Fruit fly (Drosophila melanogaster) whole organism, embryonic: ENCODE results near the gene CG34293.

Source experiments
- B-H1 ChIP-seq: fragments of 200-800 bp; sonication (Bioruptor generic); IDR thresholded peaks from 3 replicates; pipeline ENCODE4 v1.3.6; 2022; ENCODE audit warnings: missing biosample characterization, missing genetic modification characterization
- Bdp1 ChIP-seq: fragments of 200-800 bp; sonication (Bioruptor generic); optimal IDR thresholded peaks from 3 replicates; lab custom pipeline; 2016; ENCODE audit warnings: missing biosample characterization, missing genetic modification characterization
- CG10209 ChIP-seq: fragments of 200-800 bp; sonication (Bioruptor generic); optimal IDR thresholded peaks from 3 replicates; lab custom pipeline; 2017; ENCODE audit warnings: missing biosample characterization, mild to moderate bottlenecking, missing genetic modification characterization, missing genetic modification reagents
- CG11456 ChIP-seq: fragments of 200-800 bp; sonication (Bioruptor generic); IDR thresholded peaks from 3 replicates; pipeline ENCODE4 v1.3.6; 2022; ENCODE audit warnings: missing biosample characterization, missing genetic modification characterization
- CG14441 ChIP-seq: fragments of 200-800 bp; sonication (Bioruptor generic); IDR thresholded peaks from 2 replicates; pipeline ENCODE4 v1.3.6; 2022; ENCODE audit warnings: missing biosample characterization, missing genetic modification characterization
- CG14710 ChIP-seq: fragments of 200-800 bp; sonication (Bioruptor generic); optimal IDR thresholded peaks from 3 replicates; lab custom pipeline; 2019; ENCODE audit warnings: missing biosample characterization, mild to moderate bottlenecking, missing genetic modification characterization, moderate library complexity
- CG18476 ChIP-seq: fragments of 200-800 bp; sonication (Bioruptor generic); optimal IDR thresholded peaks from 2 replicates; lab custom pipeline; 2016; ENCODE audit warnings: missing biosample characterization, mild to moderate bottlenecking, missing genetic modification characterization
- CG2202 ChIP-seq: fragments of 200-800 bp; sonication (Bioruptor generic); optimal IDR thresholded peaks from 2 replicates; lab custom pipeline; 2018; ENCODE audit warnings: missing biosample characterization, mild to moderate bottlenecking, missing genetic modification characterization
- CG3726 ChIP-seq: fragments of 200-800 bp; sonication (Bioruptor generic); IDR thresholded peaks from 3 replicates; pipeline ENCODE4, ENCODE4 v1.3.6; 2022; ENCODE audit warnings: missing biosample characterization, missing genetic modification characterization
- CG3838 ChIP-seq: fragments of 200-800 bp; sonication (Bioruptor generic); optimal IDR thresholded peaks from 3 replicates; lab custom pipeline; 2016; ENCODE audit warnings: missing biosample characterization, missing genetic modification characterization
- CG4360 ChIP-seq: fragments of 200-800 bp; sonication (Bioruptor generic); IDR thresholded peaks from 2 replicates; pipeline ENCODE4 v1.3.6; 2022; ENCODE audit warnings: missing biosample characterization, missing genetic modification characterization
- CG5245 ChIP-seq: fragments of 200-800 bp; sonication (Bioruptor generic); optimal IDR thresholded peaks from 3 replicates; lab custom pipeline; 2016; ENCODE audit warnings: missing biosample characterization, missing genetic modification characterization
- CG6654 ChIP-seq: fragments of 200-800 bp; sonication (Bioruptor generic); optimal IDR thresholded peaks from 2 replicates; lab custom pipeline; 2017; ENCODE audit warnings: missing biosample characterization, mild to moderate bottlenecking, missing genetic modification characterization
- CG6854 ChIP-seq: fragments of 200-800 bp; sonication (Bioruptor generic); optimal IDR thresholded peaks from 3 replicates; lab custom pipeline; 2017; ENCODE audit warnings: missing biosample characterization, mild to moderate bottlenecking, missing genetic modification characterization
- CG7987 ChIP-seq: fragments of 200-800 bp; sonication (Bioruptor generic); optimal IDR thresholded peaks from 2 replicates; lab custom pipeline; 2018; ENCODE audit warnings: missing biosample characterization, mild to moderate bottlenecking, missing genetic modification characterization, moderate library complexity
- CG8478 ChIP-seq: fragments of >200 bp; optimal IDR thresholded peaks from 2 replicates; lab custom pipeline; 2018
- CG9609 ChIP-seq: fragments of 200-800 bp; sonication (Bioruptor generic); optimal IDR thresholded peaks from 3 replicates; lab custom pipeline; 2016; ENCODE audit warnings: missing biosample characterization, missing genetic modification characterization
- CG9876 ChIP-seq: fragments of 200-800 bp; sonication (Bioruptor generic); optimal IDR thresholded peaks from 2 replicates; lab custom pipeline; 2016; ENCODE audit warnings: missing biosample characterization, missing genetic modification characterization
- CrebB ChIP-seq: fragments of 200-800 bp; sonication (Bioruptor generic); optimal IDR thresholded peaks from 3 replicates; lab custom pipeline; 2018; ENCODE audit warnings: missing biosample characterization, mild to moderate bottlenecking, missing genetic modification characterization
- D19A ChIP-seq: fragments of 200-800 bp; optimal IDR thresholded peaks from 3 replicates; lab custom pipeline; 2019; ENCODE audit warnings: missing biosample characterization, mild to moderate bottlenecking, missing genetic modification characterization, moderate library complexity
- Doc2 ChIP-seq: fragments of 200-800 bp; sonication (Bioruptor generic); IDR thresholded peaks from 2 replicates; pipeline ENCODE4 v1.3.6; 2022; ENCODE audit warnings: missing biosample characterization, missing genetic modification characterization
- Drgx ChIP-seq: fragments of 200-800 bp; sonication (Bioruptor generic); IDR thresholded peaks from 2 replicates; pipeline ENCODE4 v1.3.6; 2022; ENCODE audit warnings: missing biosample characterization, missing genetic modification characterization
- E2f2 ChIP-seq: fragments of 200-800 bp; sonication (Bioruptor generic); IDR thresholded peaks from 2 replicates; pipeline ENCODE4 v1.3.6; 2022; ENCODE audit warnings: missing biosample characterization, missing genetic modification characterization
- Ets97D ChIP-seq: fragments of 200-800 bp; sonication (Bioruptor generic); optimal IDR thresholded peaks from 3 replicates; lab custom pipeline; 2016; ENCODE audit warnings: missing biosample characterization, missing genetic modification characterization
- H2.0 ChIP-seq: fragments of 200-800 bp; sonication (Bioruptor generic); IDR thresholded peaks from 2 replicates; pipeline ENCODE4 v1.3.6; 2022; ENCODE audit warnings: missing biosample characterization, missing genetic modification characterization
- HLH3B ChIP-seq: fragments of 200-800 bp; sonication (Bioruptor generic); IDR thresholded peaks from 2 replicates; pipeline ENCODE4 v1.3.6; 2022; ENCODE audit warnings: missing biosample characterization, missing genetic modification characterization
- Hmr ChIP-seq: fragments of 200-800 bp; sonication (Bioruptor generic); optimal IDR thresholded peaks from 3 replicates; lab custom pipeline; 2017; ENCODE audit warnings: mild to moderate bottlenecking, missing biosample characterization, missing genetic modification reagents, missing genetic modification characterization
- Kr ChIP-seq: fragments of 200-800 bp; sonication (Bioruptor generic); optimal IDR thresholded peaks from 2 replicates; lab custom pipeline; 2017; ENCODE audit warnings: missing biosample characterization, mild to moderate bottlenecking, missing genetic modification characterization
- Med ChIP-seq: fragments of 200-800 bp; sonication (Bioruptor generic); peaks from one replicate; lab custom pipeline; 2016; ENCODE audit warnings: missing biosample characterization, missing genetic modification characterization, mild to moderate bottlenecking, inconsistent platforms, moderate library complexity
- Ptx1 ChIP-seq: fragments of 200-800 bp; sonication (Bioruptor generic); IDR thresholded peaks from 2 replicates; pipeline ENCODE4 v1.3.6; 2022; ENCODE audit warnings: missing biosample characterization, missing genetic modification characterization
- abd-A ChIP-seq: fragments of 200-800 bp; sonication (Bioruptor generic); optimal IDR thresholded peaks from 3 replicates; lab custom pipeline; 2019; ENCODE audit warnings: missing biosample characterization, mild to moderate bottlenecking, missing genetic modification characterization, moderate library complexity
- ara ChIP-seq: fragments of 200-800 bp; sonication (Bioruptor generic); IDR thresholded peaks from 2 replicates; pipeline ENCODE4 v1.3.6; 2022; ENCODE audit warnings: missing biosample characterization, missing genetic modification characterization
- bowl ChIP-seq: fragments of 200-800 bp; sonication (Bioruptor generic); IDR thresholded peaks from 2 replicates; pipeline ENCODE4 v1.3.6; 2022; ENCODE audit warnings: missing biosample characterization, missing genetic modification characterization
- chif ChIP-seq, 2 experiments: fragments of 200-800 bp; sonication (Bioruptor generic); optimal IDR thresholded peaks; 3 replicates each; lab custom pipeline; 2016; ENCODE audit warnings: missing biosample characterization in 2 of 2, missing genetic modification characterization in 2 of 2
- chinmo ChIP-seq: fragments of 200-800 bp; sonication (Bioruptor generic); IDR thresholded peaks from 4 replicates; pipeline ENCODE4 v1.3.6; 2022; ENCODE audit warnings: missing biosample characterization, missing genetic modification characterization; ENCODE audit not compliant: partially characterized antibody
- esg ChIP-seq: fragments of 200-800 bp; sonication (Bioruptor generic); conservative IDR thresholded peaks from 2 replicates; pipeline ENCODE4 v1.3.6; 2022; ENCODE audit warnings: missing biosample characterization, missing genetic modification characterization
- fd96Cb ChIP-seq: fragments of 200-800 bp; sonication (Bioruptor generic); optimal IDR thresholded peaks from 2 replicates; lab custom pipeline; 2018; ENCODE audit warnings: missing biosample characterization, mild to moderate bottlenecking, missing genetic modification characterization, moderate library complexity
- gro ChIP-seq: fragments of 200-800 bp; sonication (Bioruptor generic); optimal IDR thresholded peaks from 2 replicates; lab custom pipeline; 2016; ENCODE audit warnings: missing biosample characterization, missing genetic modification characterization
- gsb ChIP-seq: fragments of 200-800 bp; sonication (Bioruptor generic); IDR thresholded peaks from 2 replicates; pipeline ENCODE4 v1.3.6; 2022; ENCODE audit warnings: missing biosample characterization, missing genetic modification characterization
- h ChIP-seq: fragments of >200 bp; optimal IDR thresholded peaks from 2 replicates; lab custom pipeline; 2017
- prd ChIP-seq, 3 experiments: fragments of >200 bp in 2 of 3; fragments of 200-800 bp in 1 of 3; sonication (Bioruptor generic) in 1 of 3; optimal IDR thresholded peaks in 2 of 3; IDR thresholded peaks in 1 of 3; 2 replicates in 2 of 3; 3 replicates in 1 of 3; pipeline versions ENCODE4 v1.3.6 to Lab custom; 2017 to 2022; ENCODE audit warnings: missing biosample characterization in 1 of 3, missing genetic modification characterization in 1 of 3
- sc ChIP-seq, 3 experiments: fragments of >200 bp in 2 of 3; fragments of 200-800 bp in 1 of 3; sonication (Bioruptor generic) in 1 of 3; optimal IDR thresholded peaks; 2 replicates in 2 of 3; 3 replicates in 1 of 3; lab custom pipeline; 2017; ENCODE audit warnings: mild to moderate bottlenecking in 1 of 3, missing biosample characterization in 1 of 3, missing genetic modification characterization in 1 of 3, missing genetic modification reagents in 1 of 3
- sens ChIP-seq: fragments of 200-800 bp; sonication (Bioruptor generic); peaks from one replicate; lab custom pipeline; 2016; ENCODE audit warnings: missing biosample characterization, missing genetic modification characterization
- stwl ChIP-seq: fragments of 200-800 bp; sonication (Bioruptor generic); optimal IDR thresholded peaks from 3 replicates; lab custom pipeline; 2018; ENCODE audit warnings: missing biosample characterization, mild to moderate bottlenecking, missing genetic modification characterization, moderate library complexity
- vvl ChIP-seq: fragments of 200-800 bp; sonication (Bioruptor generic); IDR thresholded peaks from 2 replicates; pipeline ENCODE4 v1.3.6; 2022; ENCODE audit warnings: missing biosample characterization, missing genetic modification characterization

Gene CG34293

dm6 chr3R:27214949-27215348 lies 49.6 kb upstream of the CG34293 start:
- no peak for TF ChIP-seq CG10209
- no peak for TF ChIP-seq chif (GFP tag; optimal IDR thresholded peaks at IDR 0.05; lab: Kevin White, UChicago)
- peak; percentile 3 for TF ChIP-seq D19A (tag; lab: Kevin White, UChicago)
- TF ChIP-seq CrebB (tag; lab: Kevin White, UChicago): no peak
- no peak for TF ChIP-seq CG4360 (GFP tag; lab: Robert Waterston, UW)
- TF ChIP-seq CG2202: no peak
- TF ChIP-seq, all 482 proteins: peak for 1

DNA sequence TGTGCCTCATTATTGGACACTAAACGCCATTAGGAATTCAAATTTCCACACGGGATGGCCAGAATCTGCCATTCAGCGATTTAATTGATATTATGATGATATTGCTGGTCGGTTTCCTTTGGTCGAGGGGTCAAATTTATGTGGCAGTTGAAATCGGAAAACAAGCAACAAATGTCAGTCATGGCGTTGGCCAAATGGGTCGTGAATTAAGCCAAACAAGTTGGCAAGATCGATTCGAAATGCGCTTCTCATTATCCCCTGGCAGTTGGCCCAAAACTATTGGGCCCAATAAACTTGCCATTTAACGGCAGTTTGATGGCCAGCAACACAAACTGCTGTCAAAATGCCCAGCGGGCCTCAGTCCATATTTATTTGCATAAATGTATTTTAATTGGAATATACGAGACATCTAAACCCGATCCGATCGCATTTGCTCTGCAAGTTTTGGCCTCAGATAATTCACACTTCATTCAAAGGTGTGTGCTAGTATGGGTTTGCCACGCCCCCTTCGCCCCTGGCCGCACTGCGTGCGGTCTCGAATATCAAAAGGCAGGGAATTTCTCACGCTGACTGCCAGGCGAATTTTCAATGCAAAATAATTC lies 47.7 kb upstream of the CG34293 start:
- TF ChIP-seq gsb (GFP tag; lab: Robert Waterston, UW): no peak
- 0 out of 4 replicates have a peak, but pooled peaks have one; percentile 62 for TF ChIP-seq chinmo (GFP tag; lab: Robert Waterston, UW)
- TF ChIP-seq h (lab: Kevin White, UChicago): no peak
- TF ChIP-seq CG14710: no peak
- no peak for TF ChIP-seq CG3838 (GFP tag; lab: Kevin White, UChicago)
- TF ChIP-seq Ets97D (GFP tag; lab: Kevin White, UChicago): no peak
- no peak for TF ChIP-seq fd96Cb (tag; lab: Kevin White, UChicago)
- peak; percentile 28 for TF ChIP-seq gro
- TF ChIP-seq CG6654 (GFP tag; lab: Kevin White, UChicago): no peak
- TF ChIP-seq CG6854 (GFP tag; lab: Kevin White, UChicago): no peak
- 0 out of 3 replicates have a peak, but pooled peaks have one; percentile 23 for TF ChIP-seq CG3726 (GFP tag; lab: Robert Waterston, UW)
- TF ChIP-seq CG2202: no peak
- TF ChIP-seq Doc2 (GFP tag; lab: Robert Waterston, UW): no peak
- TF ChIP-seq CG7987: no peak
- TF ChIP-seq bowl (GFP tag; lab: Robert Waterston, UW): no peak
- TF ChIP-seq abd-A (tag; lab: Kevin White, UChicago): peak; percentile 96
- TF ChIP-seq CG8478 (lab: Kevin White, UChicago): no peak
- TF ChIP-seq vvl (GFP tag; lab: Robert Waterston, UW): peak; percentile 63

DNA sequence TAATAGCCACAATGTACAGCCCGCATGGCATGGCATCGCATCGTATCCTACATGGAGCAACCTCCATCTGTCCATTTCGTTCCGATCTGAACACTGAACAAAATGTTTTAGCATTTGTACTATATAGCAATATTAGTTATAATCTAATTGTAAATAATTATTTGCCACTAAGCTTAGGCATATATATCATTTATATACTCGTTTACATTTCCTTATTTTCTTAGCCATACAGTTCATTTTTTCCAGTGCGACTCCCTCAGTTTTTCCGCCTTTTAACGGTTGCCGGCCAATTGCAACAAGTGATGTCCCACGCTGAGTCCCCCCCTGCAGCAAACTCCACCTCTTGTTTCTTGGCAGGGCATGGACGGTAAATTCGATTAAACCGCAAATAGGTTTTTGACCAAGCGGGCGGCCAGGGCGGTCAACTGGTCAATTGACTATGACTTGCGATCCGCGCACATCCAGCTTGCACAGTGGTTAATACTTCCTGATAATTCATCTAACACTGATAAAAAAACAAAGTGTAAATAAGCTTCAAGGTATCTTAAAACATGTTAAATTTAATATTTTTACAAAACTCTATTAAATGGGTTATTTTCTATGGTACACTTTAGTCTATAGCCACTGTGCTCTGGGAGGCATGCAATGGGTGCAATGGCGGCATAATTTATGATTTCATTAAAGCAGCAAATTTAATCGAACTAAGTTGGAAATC lies 44.3 kb upstream of the CG34293 start:
- no peak for TF ChIP-seq stwl
- TF ChIP-seq Med (GFP tag; lab: Kevin White, UChicago): peak; percentile 25
- TF ChIP-seq HLH3B: 0 out of 2 replicates have a peak, but pooled peaks have one; percentile 27
- TF ChIP-seq Drgx: peak; percentile 12; the same call in 1 of the 2 replicates
- no peak for TF ChIP-seq prd (optimal IDR thresholded peaks at IDR 0.05; lab: Kevin White, UChicago)
- TF ChIP-seq prd (GFP tag; IDR thresholded peaks at IDR 0.05; lab: Robert Waterston, UW): peak; percentile 20; the same call in 1 of the 3 replicates
- no peak for TF ChIP-seq CG9609 (GFP tag; lab: Kevin White, UChicago)
- TF ChIP-seq sens (GFP tag; lab: Kevin White, UChicago): peak; percentile 27
- TF ChIP-seq Ptx1: 0 out of 2 replicates have a peak, but pooled peaks have one; percentile 6
- TF ChIP-seq esg (GFP tag; lab: Robert Waterston, UW): 0 out of 2 replicates have a peak, but pooled peaks have one; percentile 14

DNA sequence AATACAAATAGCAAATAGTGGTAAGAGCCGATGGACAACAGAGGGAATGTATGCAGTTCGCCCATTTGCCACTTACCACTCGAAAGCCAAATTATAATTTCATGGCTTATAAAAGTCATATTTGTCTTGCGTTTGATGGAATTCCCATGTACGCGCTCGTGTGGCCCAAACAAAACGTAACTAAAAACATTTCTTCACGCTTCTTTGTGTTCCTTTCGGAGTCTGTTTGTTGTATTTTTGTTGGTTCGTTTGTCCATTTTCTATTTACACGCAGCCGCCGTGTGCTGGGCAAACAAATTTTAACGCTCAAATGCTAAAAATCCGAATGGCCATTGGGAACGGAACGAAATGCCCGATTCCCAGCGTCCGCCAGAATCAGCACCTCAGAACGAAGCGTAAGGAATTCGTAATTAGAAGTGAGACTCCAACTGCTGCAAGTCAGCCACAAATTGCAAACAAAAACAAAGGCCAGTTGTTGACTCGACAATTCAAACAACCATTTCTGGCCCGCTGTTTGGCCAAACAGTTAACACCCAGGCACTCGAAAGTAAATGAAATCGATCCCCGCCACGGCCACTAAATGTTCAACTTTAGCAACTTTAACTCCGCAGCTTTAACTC lies 43.5 kb upstream of the CG34293 start:
- TF ChIP-seq CG5245 (GFP tag; lab: Kevin White, UChicago): no peak
- no peak for TF ChIP-seq CG11456 (GFP tag; lab: Robert Waterston, UW)
- 0 out of 2 replicates have a peak, but pooled peaks have one; percentile 10 for TF ChIP-seq E2f2
- TF ChIP-seq ara (GFP tag; lab: Robert Waterston, UW): peak; percentile 69
- no peak for TF ChIP-seq Kr (GFP tag; lab: Kevin White, UChicago)
- TF ChIP-seq Hmr (GFP tag; lab: Kevin White, UChicago): peak; percentile 5
- TF ChIP-seq sc (optimal IDR thresholded peaks at IDR 0.05; lab: Kevin White, UChicago): no peak
- peak; percentile 26 for TF ChIP-seq sc (GFP tag; optimal IDR thresholded peaks at IDR 0.05; lab: Kevin White, UChicago)
- TF ChIP-seq Bdp1 (GFP tag; lab: Kevin White, UChicago): no peak
- TF ChIP-seq CG18476 (GFP tag; lab: Kevin White, UChicago): no peak
- TF ChIP-seq B-H1 (GFP tag; lab: Robert Waterston, UW): peak; percentile 33; the same call in 1 of the 3 replicates
- TF ChIP-seq H2.0: 0 out of 2 replicates have a peak, but pooled peaks have one; percentile 38
- peak; percentile 58 for TF ChIP-seq CG9876
- TF ChIP-seq CG14441 (GFP tag; lab: Robert Waterston, UW): peak; percentile 43; the same call in 1 of the 2 replicates
